Worm (Caenorhabditis elegans) whole organism, L1 larva: ENCODE results near the gene srg-42.

Source experiments
- C34B4.2 ChIP-seq: sonication (generic microtip); optimal IDR thresholded peaks from 2 replicates; lab custom pipeline; 2017; ENCODE audit warnings: mild to moderate bottlenecking, missing genetic modification characterization, missing compliant biosample characterization
- Y116A8C.19 ChIP-seq: sonication (generic microtip); optimal IDR thresholded peaks from 2 replicates; lab custom pipeline; 2016; ENCODE audit warnings: missing compliant biosample characterization, missing genetic modification characterization, borderline replicate concordance
- aha-1 ChIP-seq: fragments of 150-350 bp; optimal IDR thresholded peaks from 2 replicates; lab custom pipeline; 2014; ENCODE audit warnings: missing biosample characterization, missing genetic modification characterization
- alr-1 ChIP-seq: fragments of 200-800 bp; sonication (Bioruptor generic); optimal IDR thresholded peaks from 2 replicates; lab custom pipeline; 2018; ENCODE audit warnings: borderline replicate concordance, mild to moderate bottlenecking, missing genetic modification characterization, missing compliant biosample characterization
- aly-2 ChIP-seq: fragments of 150-350 bp; optimal IDR thresholded peaks from 2 replicates; lab custom pipeline; 2014; ENCODE audit warnings: missing biosample characterization, missing genetic modification characterization
- ama-1 ChIP-seq: fragments of 150-350 bp; optimal IDR thresholded peaks from 2 replicates; lab custom pipeline; 2014
- blmp-1 ChIP-seq: fragments of 150-350 bp; optimal IDR thresholded peaks from 2 replicates; lab custom pipeline; 2014; ENCODE audit warnings: missing biosample characterization, missing genetic modification characterization
- ceh-63 ChIP-seq: fragments of 200-800 bp; sonication (Bioruptor generic); optimal IDR thresholded peaks from 2 replicates; lab custom pipeline; 2018; ENCODE audit warnings: mild to moderate bottlenecking, missing genetic modification characterization, missing compliant biosample characterization
- ceh-8 ChIP-seq: fragments of 200-800 bp; sonication (Bioruptor generic); optimal IDR thresholded peaks from 2 replicates; lab custom pipeline; 2018; ENCODE audit warnings: mild to moderate bottlenecking, missing genetic modification characterization, moderate library complexity, missing compliant biosample characterization
- ceh-90 ChIP-seq: sonication (generic microtip); optimal IDR thresholded peaks from 2 replicates; lab custom pipeline; 2016; ENCODE audit warnings: missing genetic modification characterization, missing compliant biosample characterization
- ces-1 ChIP-seq: fragments of 150-350 bp; optimal IDR thresholded peaks from 2 replicates; lab custom pipeline; 2014; ENCODE audit warnings: missing biosample characterization, missing genetic modification reagents, missing genetic modification characterization
- dpl-1 ChIP-seq, 3 experiments: fragments of 150-350 bp in 2 of 3; sonication (generic microtip) in 1 of 3; optimal IDR thresholded peaks; 2 replicates each; lab custom pipeline; 2014 to 2017; ENCODE audit warnings: missing biosample characterization in 3 of 3, missing genetic modification characterization in 3 of 3, missing genetic modification reagents in 3 of 3
- efl-1 ChIP-seq, 4 experiments: fragments of 150-350 bp; optimal IDR thresholded peaks in 3 of 4; peaks in 1 of 4; 1 replicate in 1 of 4; 2 replicates in 3 of 4; lab custom pipeline; 2014; ENCODE audit warnings: missing biosample characterization in 2 of 4, missing genetic modification characterization in 2 of 4, missing genetic modification reagents in 2 of 4
- egl-13 ChIP-seq: sonication (generic microtip); optimal IDR thresholded peaks from 2 replicates; lab custom pipeline; 2016; ENCODE audit warnings: missing genotype, missing genetic modification reagents, missing genetic modification characterization, missing compliant biosample characterization
- egl-27 ChIP-seq, 2 experiments: fragments of 150-350 bp in 1 of 2; sonication (generic microtip); optimal IDR thresholded peaks; 3 replicates each; lab custom pipeline; 2017 to 2018; ENCODE audit warnings: missing biosample characterization in 2 of 2, missing genetic modification characterization in 2 of 2, missing genetic modification reagents in 2 of 2
- elt-2 ChIP-seq: sonication (generic microtip); optimal IDR thresholded peaks from 2 replicates; lab custom pipeline; 2016; ENCODE audit warnings: missing genetic modification characterization, mild to moderate bottlenecking, inconsistent platforms, missing compliant biosample characterization, missing genetic modification reagents
- fkh-8 ChIP-seq: sonication (generic microtip); optimal IDR thresholded peaks from 2 replicates; lab custom pipeline; 2016; ENCODE audit warnings: mild to moderate bottlenecking, missing genetic modification characterization, missing compliant biosample characterization
- fos-1 ChIP-seq: fragments of 150-350 bp; optimal IDR thresholded peaks from 2 replicates; lab custom pipeline; 2014; ENCODE audit warnings: missing biosample characterization, missing genetic modification characterization
- grh-1 ChIP-seq: fragments of 200-800 bp; sonication (Bioruptor generic); IDR thresholded peaks from 2 replicates; pipeline ENCODE4 v1.3.6; 2022; ENCODE audit warnings: missing genetic modification reagents, missing genetic modification characterization, missing compliant biosample characterization
- irx-1 ChIP-seq: sonication (generic microtip); optimal IDR thresholded peaks from 2 replicates; lab custom pipeline; 2016; ENCODE audit warnings: missing genetic modification characterization, missing compliant biosample characterization
- isw-1 ChIP-seq: fragments of 200-800 bp; sonication (Bioruptor generic); IDR thresholded peaks from 2 replicates; pipeline ENCODE4 v1.3.6; 2022; ENCODE audit warnings: missing genetic modification characterization, missing compliant biosample characterization
- lin-13 ChIP-seq: fragments of 150-350 bp; optimal IDR thresholded peaks from 2 replicates; lab custom pipeline; 2014; ENCODE audit warnings: missing biosample characterization, missing genetic modification reagents, missing genetic modification characterization
- lin-15B ChIP-seq: fragments of 150-350 bp; sonication (generic microtip); optimal IDR thresholded peaks from 3 replicates; lab custom pipeline; 2014; ENCODE audit warnings: missing biosample characterization, missing genetic modification characterization
- lin-35 ChIP-seq, 2 experiments: fragments of 150-350 bp; optimal IDR thresholded peaks; 2 replicates each; lab custom pipeline; 2014; ENCODE audit warnings: missing biosample characterization in 2 of 2, missing genetic modification characterization in 2 of 2, missing genetic modification reagents in 2 of 2
- lin-39 ChIP-seq: fragments of 150-350 bp; optimal IDR thresholded peaks from 2 replicates; lab custom pipeline; 2014; ENCODE audit warnings: missing biosample characterization, missing genetic modification reagents, missing genetic modification characterization
- mef-2 ChIP-seq: fragments of 150-350 bp; optimal IDR thresholded peaks from 2 replicates; lab custom pipeline; 2014; ENCODE audit warnings: missing biosample characterization, missing genetic modification characterization
- nhr-12 ChIP-seq: sonication (generic microtip); optimal IDR thresholded peaks from 2 replicates; lab custom pipeline; 2017; ENCODE audit warnings: missing biosample characterization, missing genetic modification characterization
- nhr-20 ChIP-seq: sonication (generic microtip); optimal IDR thresholded peaks from 2 replicates; lab custom pipeline; 2016; ENCODE audit warnings: mild to moderate bottlenecking, missing genetic modification characterization, missing compliant biosample characterization
- nhr-28 ChIP-seq: fragments of 150-350 bp; optimal IDR thresholded peaks from 2 replicates; lab custom pipeline; 2014; ENCODE audit warnings: missing biosample characterization, missing genetic modification characterization
- nhr-47 ChIP-seq: sonication (generic microtip); optimal IDR thresholded peaks from 2 replicates; lab custom pipeline; 2016; ENCODE audit warnings: mild to moderate bottlenecking, missing genetic modification characterization, moderate library complexity, missing compliant biosample characterization
- nhr-71 ChIP-seq: sonication (generic microtip); optimal IDR thresholded peaks from 2 replicates; lab custom pipeline; 2016; ENCODE audit warnings: mild to moderate bottlenecking, missing genetic modification characterization, moderate library complexity, missing compliant biosample characterization
- nhr-76 ChIP-seq: sonication (generic microtip); optimal IDR thresholded peaks from 2 replicates; lab custom pipeline; 2017; ENCODE audit warnings: missing biosample characterization, missing genetic modification characterization
- nhr-77 ChIP-seq: fragments of 150-350 bp; optimal IDR thresholded peaks from 2 replicates; lab custom pipeline; 2014; ENCODE audit warnings: missing biosample characterization, missing genetic modification characterization
- nhr-85 ChIP-seq: sonication (generic microtip); peaks from one replicate; lab custom pipeline; 2016; ENCODE audit warnings: missing genetic modification characterization, inconsistent platforms, missing compliant biosample characterization
- nhr-90 ChIP-seq: sonication (generic microtip); optimal IDR thresholded peaks from 2 replicates; lab custom pipeline; 2016; ENCODE audit warnings: mild to moderate bottlenecking, missing genetic modification characterization, missing compliant biosample characterization; ENCODE audit not compliant: poor library complexity
- pqm-1 ChIP-seq: sonication (generic microtip); optimal IDR thresholded peaks from 3 replicates; lab custom pipeline; 2017; ENCODE audit warnings: missing biosample characterization, missing genetic modification characterization
- rnt-1 ChIP-seq: sonication (generic microtip); optimal IDR thresholded peaks from 2 replicates; lab custom pipeline; 2016; ENCODE audit warnings: mild to moderate bottlenecking, missing genetic modification characterization, moderate library complexity, missing compliant biosample characterization
- snpc-4 ChIP-seq: fragments of 150-350 bp; optimal IDR thresholded peaks from 2 replicates; lab custom pipeline; 2014; ENCODE audit warnings: missing biosample characterization, missing genetic modification characterization
- sup-37 ChIP-seq: fragments of 200-800 bp; sonication (Bioruptor generic); optimal IDR thresholded peaks from 2 replicates; lab custom pipeline; 2018; ENCODE audit warnings: mild to moderate bottlenecking, missing genetic modification characterization, missing compliant biosample characterization
- unc-130 ChIP-seq: fragments of 150-350 bp; optimal IDR thresholded peaks from 2 replicates; lab custom pipeline; 2017; ENCODE audit warnings: missing biosample characterization, missing genetic modification characterization, inconsistent platforms
- unc-30 ChIP-seq: sonication (generic microtip); optimal IDR thresholded peaks from 2 replicates; lab custom pipeline; 2017; ENCODE audit warnings: missing biosample characterization, missing genetic modification characterization
- unc-62 ChIP-seq: fragments of 150-350 bp; optimal IDR thresholded peaks from 2 replicates; lab custom pipeline; 2014; ENCODE audit warnings: missing biosample characterization, missing genetic modification reagents, missing genetic modification characterization
- unc-86 ChIP-seq: sonication (generic microtip); optimal IDR thresholded peaks from 2 replicates; lab custom pipeline; 2016; ENCODE audit warnings: missing genetic modification characterization, missing compliant biosample characterization
- ztf-11 ChIP-seq, 2 experiments: sonication (generic microtip); optimal IDR thresholded peaks; 2 replicates each; lab custom pipeline; 2016 to 2017; ENCODE audit warnings: missing genetic modification characterization in 2 of 2, missing biosample characterization in 1 of 2, missing compliant biosample characterization in 1 of 2
- ztf-4 ChIP-seq: fragments of 150-350 bp; optimal IDR thresholded peaks from 2 replicates; lab custom pipeline; 2014; ENCODE audit warnings: missing biosample characterization, missing genetic modification characterization

The srg-42 gene

DNA sequence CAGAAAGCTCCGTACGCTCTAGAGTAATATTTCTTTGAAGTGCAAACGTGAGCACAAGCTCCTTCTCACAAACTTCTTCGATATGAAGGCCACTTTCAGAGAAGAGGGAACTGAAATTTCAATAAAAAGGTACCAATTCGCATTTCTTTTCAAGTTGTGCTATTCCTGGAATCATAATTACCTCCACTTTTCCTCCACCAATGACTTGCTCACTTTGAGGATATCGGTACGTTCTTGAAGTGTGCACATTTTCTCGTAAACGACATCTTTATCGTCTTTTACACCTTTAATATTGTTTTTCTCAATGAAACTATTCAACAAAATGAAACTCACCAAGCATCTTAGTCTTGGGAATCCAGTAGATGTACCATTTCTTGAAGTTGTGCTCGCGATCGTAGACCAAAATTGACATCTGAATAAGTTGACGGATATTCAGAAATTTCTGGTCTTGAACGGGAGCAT is 38.5 kb downstream of the srg-42 start, which contains the start of gene scb-1:
Gene scb-1 (minus strand): TSS at position 412 of the 462 bp plus-strand sequence.
- TF ChIP-seq pqm-1 (tag; lab: Kevin White, UChicago) (no peak), nhr-12 (tag; lab: Kevin White, UChicago) (no peak), nhr-76 (tag; lab: Kevin White, UChicago) (no peak), aha-1 (tag; lab: Kevin White, UChicago) (no peak), fos-1 (tag; lab: Kevin White, UChicago) (no peak), sup-37 (no peak), nhr-28 (tag; lab: Kevin White, UChicago) (no peak), isw-1 (GFP tag; lab: Robert Waterston, UW) (no peak), elt-2 (tag; lab: Kevin White, UChicago) (no peak), ceh-90 (tag; lab: Kevin White, UChicago) (no peak), ama-1 (peak; percentile 87), fkh-8 (no peak), ceh-63 (GFP tag; lab: Kevin White, UChicago) (no peak), egl-27 (tag; optimal IDR thresholded peaks at IDR 0.05; lab: Kevin White, UChicago) (no peak), nhr-90 (tag; lab: Kevin White, UChicago) (peak; percentile 9), irx-1 (tag; lab: Kevin White, UChicago) (no peak), lin-15B (tag; lab: Kevin White, UChicago) (no peak), snpc-4 (tag; lab: Kevin White, UChicago) (no peak), egl-13 (tag; lab: Kevin White, UChicago) (no peak), Y116A8C.19 (tag; lab: Kevin White, UChicago) (no peak), unc-130 (tag; lab: Kevin White, UChicago) (no peak), mef-2 (tag; lab: Kevin White, UChicago) (no peak), nhr-71 (tag; lab: Kevin White, UChicago) (peak; percentile 20), grh-1 (GFP tag; lab: Robert Waterston, UW) (no peak), unc-30 (tag; lab: Kevin White, UChicago) (no peak), blmp-1 (tag; lab: Kevin White, UChicago) (no peak), aly-2 (no peak), efl-1 (optimal IDR thresholded peaks at IDR 0.05; lab: Kevin White, UChicago) (no peak), efl-1 (GFP tag; optimal IDR thresholded peaks at IDR 0.05 in 1 of 2; lab: Kevin White, UChicago) (peak in 1 of 2 experiments; percentile 28), unc-86 (tag; lab: Kevin White, UChicago) (no peak), nhr-85 (tag; lab: Kevin White, UChicago) (peak; percentile 32), lin-13 (GFP tag; lab: Kevin White, UChicago) (no peak)

DNA sequence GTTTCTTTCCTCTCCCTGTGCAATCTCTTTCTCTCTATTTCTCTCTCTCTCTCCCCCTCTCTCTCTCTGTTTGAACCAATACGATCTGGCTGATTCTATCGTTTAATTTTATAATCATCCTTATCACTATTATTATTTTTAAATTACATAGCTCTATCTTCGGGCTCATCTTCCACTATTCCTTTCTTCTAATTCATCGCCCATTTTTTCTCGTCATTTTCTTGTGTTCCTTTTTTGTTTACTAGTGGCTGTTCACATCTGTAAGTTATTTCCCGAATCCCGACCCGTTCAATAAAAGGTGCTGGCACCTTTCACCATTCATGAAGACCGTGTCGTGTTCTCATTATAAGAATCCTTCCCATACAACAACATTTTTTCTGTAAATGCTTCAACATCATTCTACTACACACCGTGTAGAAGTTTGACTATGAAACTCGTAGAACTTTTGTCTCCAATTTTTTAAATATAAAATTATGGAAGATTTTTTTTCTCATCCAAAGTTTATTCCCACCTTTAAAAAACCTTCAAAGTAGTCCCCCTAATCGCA is 39.6 kb downstream of the srg-42 start:
- TF ChIP-seq nhr-71 (tag; lab: Kevin White, UChicago) = peak; percentile 56
- TF ChIP-seq efl-1 (optimal IDR thresholded peaks at IDR 0.05; lab: Kevin White, UChicago) = peak in 1 of 2 experiments; percentile 15
- peak in 1 of 2 experiments; percentile 71 for TF ChIP-seq efl-1 (GFP tag; optimal IDR thresholded peaks at IDR 0.05 in 1 of 2; lab: Kevin White, UChicago)
- peak; percentile 60 for TF ChIP-seq ztf-4
- TF ChIP-seq lin-39 (tag; lab: Kevin White, UChicago) = no peak
- peak in 1 of 2 experiments; percentile 3 for TF ChIP-seq ztf-11 (tag; optimal IDR thresholded peaks at IDR 0.05; lab: Kevin White, UChicago)
- peak; percentile 15 for TF ChIP-seq nhr-47 (tag; lab: Kevin White, UChicago)
- no peak for TF ChIP-seq unc-62
- TF ChIP-seq nhr-90 (tag; lab: Kevin White, UChicago) = peak; percentile 61
- peak in 1 of 2 experiments; percentile 11 for TF ChIP-seq lin-35 (GFP tag; optimal IDR thresholded peaks at IDR 0.05; lab: Kevin White, UChicago)
- TF ChIP-seq blmp-1 (tag; lab: Kevin White, UChicago) = no peak
- peak; percentile 16 for TF ChIP-seq nhr-20
- TF ChIP-seq ama-1 = peak; percentile 20

DNA sequence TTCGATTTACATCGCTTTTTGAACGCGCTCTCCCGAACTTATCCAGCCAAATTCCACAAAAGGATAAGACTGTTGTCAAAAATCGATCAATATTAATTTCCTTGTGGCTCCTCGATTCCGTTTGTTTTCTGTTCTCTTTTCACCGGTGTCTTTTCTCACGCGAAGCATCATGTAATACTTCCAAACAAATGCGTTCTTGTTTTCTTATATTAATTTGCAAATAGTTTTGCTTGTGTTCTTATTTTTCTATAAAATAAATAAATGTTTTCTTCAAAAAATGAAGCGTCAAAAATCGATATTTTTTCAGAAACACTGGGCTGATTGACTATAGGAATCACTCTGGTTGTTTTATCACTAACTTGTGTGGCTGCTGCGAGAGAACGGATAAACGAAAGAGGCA is 44.2 kb downstream of the srg-42 start, which contains the start of gene math-33:
Gene math-33 (plus strand): TSS at position 301 of the 400 bp plus-strand sequence.
- TF ChIP-seq ceh-8 (GFP tag; lab: Kevin White, UChicago) (no peak), dpl-1 (GFP tag; optimal IDR thresholded peaks at IDR 0.05; lab: Kevin White, UChicago) (no peak), nhr-77 (tag; lab: Kevin White, UChicago) (no peak), nhr-85 (tag; lab: Kevin White, UChicago) (no peak), efl-1 (optimal IDR thresholded peaks at IDR 0.05; lab: Kevin White, UChicago) (no peak), efl-1 (GFP tag; optimal IDR thresholded peaks at IDR 0.05 in 1 of 2; lab: Kevin White, UChicago) (no peak), alr-1 (no peak), nhr-28 (tag; lab: Kevin White, UChicago) (no peak), ces-1 (GFP tag; lab: Kevin White, UChicago) (no peak), ceh-90 (tag; lab: Kevin White, UChicago) (no peak), unc-62 (no peak), egl-27 (tag; optimal IDR thresholded peaks at IDR 0.05; lab: Kevin White, UChicago) (no peak), C34B4.2 (tag; lab: Kevin White, UChicago) (no peak), lin-15B (tag; lab: Kevin White, UChicago) (no peak), rnt-1 (tag; lab: Kevin White, UChicago) (no peak)
